Worm (Caenorhabditis elegans) whole organism, midembryonic: ENCODE measurements around the gene ctr-9.
A peak's percentile ranks its signal among the peaks of the same experiment; 100 is the strongest.

Source experiments
- T22C8.4 ChIP-seq: fragments of 200-800 bp; sonication (Bioruptor generic); IDR thresholded peaks from 2 replicates; pipeline ENCODE4 v1.3.6; 2022; ENCODE audit warnings: missing genetic modification characterization, missing compliant biosample characterization
- cog-1 ChIP-seq: sonication (generic microtip); optimal IDR thresholded peaks from 2 replicates; lab custom pipeline; 2016; ENCODE audit warnings: missing genetic modification characterization, missing compliant biosample characterization
- flt-1 ChIP-seq: fragments of 200-800 bp; sonication (Bioruptor generic); IDR thresholded peaks from 2 replicates; pipeline ENCODE4 v1.3.6; 2022; ENCODE audit warnings: missing genetic modification characterization, missing compliant biosample characterization
- klf-2 ChIP-seq: fragments of 200-800 bp; sonication (Bioruptor generic); conservative IDR thresholded peaks from 2 replicates; pipeline ENCODE4 v1.3.6; 2022; ENCODE audit warnings: missing genetic modification reagents, missing genetic modification characterization, missing compliant biosample characterization
- med-1 ChIP-seq: sonication (generic microtip); optimal IDR thresholded peaks from 2 replicates; lab custom pipeline; 2017; ENCODE audit warnings: missing genetic modification characterization, mild to moderate bottlenecking, missing compliant biosample characterization, antibody characterized with exemption, missing genetic modification reagents; ENCODE audit not compliant: insufficient read depth
- ref-1 ChIP-seq: fragments of 200-800 bp; sonication (Bioruptor generic); conservative IDR thresholded peaks from 2 replicates; pipeline ENCODE4 v1.3.6; 2022; ENCODE audit warnings: missing genetic modification reagents, missing genetic modification characterization, missing compliant biosample characterization
- tab-1 ChIP-seq: fragments of 200-800 bp; sonication (Bioruptor generic); IDR thresholded peaks from 2 replicates; pipeline ENCODE4 v1.3.6; 2022; ENCODE audit warnings: missing genetic modification characterization, missing compliant biosample characterization
- ztf-23 ChIP-seq: fragments of 200-800 bp; sonication (Bioruptor generic); IDR thresholded peaks from 2 replicates; pipeline ENCODE4 v1.3.6; 2022; ENCODE audit warnings: missing genetic modification reagents, missing genetic modification characterization, missing compliant biosample characterization
- ztf-29 ChIP-seq: fragments of 200-800 bp; sonication (Bioruptor generic); IDR thresholded peaks from 2 replicates; pipeline ENCODE4 v1.3.6; 2022; ENCODE audit warnings: missing genetic modification reagents, missing genetic modification characterization, missing compliant biosample characterization

Gene ctr-9

ce11 chrIII:9457192-9458103 lies 33.7 kb upstream of the ctr-9 start:
- TF ChIP-seq T22C8.4 (GFP tag; lab: Robert Waterston, UW) (0 out of 2 replicates have a peak, but pooled peaks have one; percentile 21), tab-1 (no peak)

- TF ChIP-seq klf-2 (GFP tag; lab: Robert Waterston, UW) (no peak), ztf-29 (GFP tag; lab: Robert Waterston, UW) (no peak), med-1 (GFP tag; lab: Kevin White, UChicago) (no peak), tab-1 (no peak), ref-1 (no peak), T22C8.4 (GFP tag; lab: Robert Waterston, UW) (no peak), flt-1 (GFP tag; lab: Robert Waterston, UW) (no peak), ztf-23 (GFP tag; lab: Robert Waterston, UW) (no peak), cog-1 (tag; lab: Kevin White, UChicago) (no peak)
Measured at ce11 chrIII:9461894-9462784, 29.1 kb upstream of the ctr-9 start.

ce11 chrIII:9462785-9463467 lies 28.3 kb upstream of the ctr-9 start:
- TF ChIP-seq med-1 (GFP tag; lab: Kevin White, UChicago) (peak; percentile 5), cog-1 (tag; lab: Kevin White, UChicago) (no peak)

- no peak for TF ChIP-seq cog-1 (tag; lab: Kevin White, UChicago)
- TF ChIP-seq flt-1 (GFP tag; lab: Robert Waterston, UW), result no peak
- TF ChIP-seq T22C8.4 (GFP tag; lab: Robert Waterston, UW), result peak; percentile 6; the same call in 1 of the 2 replicates
- TF ChIP-seq ztf-23 (GFP tag; lab: Robert Waterston, UW), result peak; percentile 43; the same call in 1 of the 2 replicates
Measured at ce11 chrIII:9465424-9465823, 25.8 kb upstream of the ctr-9 start, which contains the start of gene B0464.9. TSS of gene B0464.9 (plus strand) at chrIII:9465767.

- TF ChIP-seq T22C8.4 (GFP tag; lab: Robert Waterston, UW) (no peak), ztf-23 (GFP tag; lab: Robert Waterston, UW) (no peak), tab-1 (no peak), ref-1 (no peak), flt-1 (GFP tag; lab: Robert Waterston, UW) (no peak), cog-1 (tag; lab: Kevin White, UChicago) (no peak), med-1 (GFP tag; lab: Kevin White, UChicago) (no peak)
Measured at ce11 chrIII:9465865-9466264, 25.3 kb upstream of the ctr-9 start, which contains the start of gene B0464.6. TSS of gene B0464.6 (minus strand) at chrIII:9465965.

- TF ChIP-seq cog-1 (tag; lab: Kevin White, UChicago) (no peak), T22C8.4 (GFP tag; lab: Robert Waterston, UW) (peak; percentile 34; the same call in 1 of the 2 replicates)
Measured at ce11 chrIII:9467095-9467494, 24.1 kb upstream of the ctr-9 start, which contains the start of gene baf-1. TSS of gene baf-1 (plus strand) at chrIII:9467464.

- no peak for TF ChIP-seq med-1 (GFP tag; lab: Kevin White, UChicago)
- no peak for TF ChIP-seq ztf-29 (GFP tag; lab: Robert Waterston, UW)
- TF ChIP-seq ztf-23 (GFP tag; lab: Robert Waterston, UW), result no peak
- TF ChIP-seq T22C8.4 (GFP tag; lab: Robert Waterston, UW), result no peak
- TF ChIP-seq cog-1 (tag; lab: Kevin White, UChicago), result no peak
- TF ChIP-seq tab-1, result no peak
- TF ChIP-seq ref-1, result no peak
- TF ChIP-seq klf-2 (GFP tag; lab: Robert Waterston, UW), result no peak
- no peak for TF ChIP-seq flt-1 (GFP tag; lab: Robert Waterston, UW)
Measured at ce11 chrIII:9467857-9468256, 23.3 kb upstream of the ctr-9 start, which contains the start of gene tag-342. TSS of gene tag-342 (plus strand) at chrIII:9468157.

- TF ChIP-seq flt-1 (GFP tag; lab: Robert Waterston, UW) (no peak), cog-1 (tag; lab: Kevin White, UChicago) (no peak), ref-1 (no peak)
Measured at ce11 chrIII:9471996-9472395, 19.2 kb upstream of the ctr-9 start.

- TF ChIP-seq klf-2 (GFP tag; lab: Robert Waterston, UW), result no peak
- no peak for TF ChIP-seq ztf-23 (GFP tag; lab: Robert Waterston, UW)
- no peak for TF ChIP-seq T22C8.4 (GFP tag; lab: Robert Waterston, UW)
- no peak for TF ChIP-seq ref-1
- TF ChIP-seq med-1 (GFP tag; lab: Kevin White, UChicago), result no peak
- TF ChIP-seq tab-1, result no peak
- TF ChIP-seq flt-1 (GFP tag; lab: Robert Waterston, UW), result no peak
- no peak for TF ChIP-seq ztf-29 (GFP tag; lab: Robert Waterston, UW)
- TF ChIP-seq cog-1 (tag; lab: Kevin White, UChicago), result no peak
Measured at ce11 chrIII:9472464-9472863, 18.7 kb upstream of the ctr-9 start.
